Worm (Caenorhabditis elegans) whole organism, mixed stage, embryonic: ENCODE measurements around the gene C02F5.14.

Source experiments
- blmp-1 ChIP-seq: fragments of 150-350 bp; optimal IDR thresholded peaks from 2 replicates; lab custom pipeline; 2014; ENCODE audit warnings: missing biosample characterization, missing genetic modification characterization
- elt-3 ChIP-seq: fragments of 150-350 bp; optimal IDR thresholded peaks from 2 replicates; lab custom pipeline; 2014; ENCODE audit warnings: missing biosample characterization, missing genetic modification characterization
- lsy-2 ChIP-seq: fragments of 150-350 bp; optimal IDR thresholded peaks from 2 replicates; lab custom pipeline; 2014; ENCODE audit warnings: missing biosample characterization, missing genetic modification characterization
- mep-1 ChIP-seq: fragments of 150-350 bp; optimal IDR thresholded peaks from 2 replicates; lab custom pipeline; 2017; ENCODE audit warnings: missing biosample characterization, missing genetic modification reagents, missing genetic modification characterization, inconsistent platforms
- nhr-12 ChIP-seq: fragments of 150-350 bp; optimal IDR thresholded peaks from 2 replicates; lab custom pipeline; 2014; ENCODE audit warnings: missing biosample characterization, missing genetic modification characterization
- nhr-2 ChIP-seq: fragments of 150-350 bp; optimal IDR thresholded peaks from 2 replicates; lab custom pipeline; 2014; ENCODE audit warnings: missing biosample characterization, missing genetic modification characterization
- nhr-237 ChIP-seq: fragments of 150-350 bp; optimal IDR thresholded peaks from 2 replicates; lab custom pipeline; 2014; ENCODE audit warnings: missing biosample characterization, missing genetic modification characterization
- nhr-76 ChIP-seq: sonication (generic microtip); optimal IDR thresholded peaks from 2 replicates; lab custom pipeline; 2017; ENCODE audit warnings: missing biosample characterization, missing genetic modification characterization
- pha-4 ChIP-seq: fragments of 150-350 bp; optimal IDR thresholded peaks from 2 replicates; lab custom pipeline; 2018; ENCODE audit warnings: missing biosample characterization, missing genetic modification reagents, missing genetic modification characterization
- unc-39 ChIP-seq: fragments of 150-350 bp; optimal IDR thresholded peaks from 2 replicates; lab custom pipeline; 2014; ENCODE audit warnings: missing biosample characterization, missing genetic modification characterization
- unc-62 ChIP-seq: fragments of 150-350 bp; optimal IDR thresholded peaks from 2 replicates; lab custom pipeline; 2014; ENCODE audit warnings: missing biosample characterization, missing genetic modification reagents, missing genetic modification characterization
- zip-8 ChIP-seq: fragments of 150-350 bp; optimal IDR thresholded peaks from 2 replicates; lab custom pipeline; 2014; ENCODE audit warnings: missing biosample characterization, missing genetic modification characterization

DNA sequence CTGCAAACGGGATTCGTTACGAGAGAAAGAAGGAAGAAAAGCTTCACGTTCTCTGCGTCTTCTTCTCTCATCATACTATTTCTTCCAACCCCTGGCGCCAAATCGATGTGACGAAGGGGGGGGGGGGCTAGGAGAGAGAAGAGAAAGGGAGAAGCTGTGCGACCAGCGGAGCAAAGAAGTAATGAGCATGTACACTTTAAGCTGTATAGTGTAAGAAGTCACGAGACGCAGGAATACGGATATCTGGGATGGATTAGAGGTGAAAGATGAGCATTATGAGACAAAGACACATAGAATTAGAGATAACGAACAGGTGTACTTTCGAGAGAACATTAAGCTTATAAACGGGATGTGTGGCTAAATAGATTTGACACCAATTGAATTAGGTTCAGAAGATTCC, 33.6 kb downstream of the C02F5.14 start:
- peak; percentile 36 for TF ChIP-seq unc-62 (GFP tag; lab: Kevin White, UChicago)
- TF ChIP-seq zip-8 (tag; lab: Kevin White, UChicago), result no peak
- TF ChIP-seq mep-1 (tag; lab: Kevin White, UChicago), result no peak
- TF ChIP-seq nhr-12, result no peak
- TF ChIP-seq nhr-76, result no peak
- TF ChIP-seq pha-4 (tag; lab: Kevin White, UChicago), result no peak
- TF ChIP-seq nhr-2 (tag; lab: Kevin White, UChicago), result no peak
- TF ChIP-seq blmp-1 (tag; lab: Kevin White, UChicago), result no peak
- no peak for TF ChIP-seq lsy-2 (tag; lab: Kevin White, UChicago)
- no peak for TF ChIP-seq elt-3 (tag; lab: Kevin White, UChicago)
- no peak for TF ChIP-seq nhr-237 (tag; lab: Kevin White, UChicago)
- TF ChIP-seq unc-39 (tag; lab: Kevin White, UChicago), result no peak
